Worm (Caenorhabditis elegans) whole organism, L2 larva: ENCODE measurements around the gene rpl-43.

Source experiments
- ama-1 ChIP-seq: fragments of 150-350 bp; optimal IDR thresholded peaks from 2 replicates; lab custom pipeline; 2018; ENCODE audit warnings: inconsistent platforms
- elt-3 ChIP-seq: sonication (generic microtip); optimal IDR thresholded peaks from 2 replicates; lab custom pipeline; 2017; ENCODE audit warnings: missing biosample characterization, missing genetic modification characterization
- lin-13 ChIP-seq: fragments of 150-350 bp; optimal IDR thresholded peaks from 2 replicates; lab custom pipeline; 2014; ENCODE audit warnings: missing biosample characterization, missing genetic modification reagents, missing genetic modification characterization
- mab-5 ChIP-seq: fragments of 150-350 bp; optimal IDR thresholded peaks from 2 replicates; lab custom pipeline; 2014; ENCODE audit warnings: missing biosample characterization, missing genetic modification characterization
- nhr-10 ChIP-seq: sonication (generic microtip); optimal IDR thresholded peaks from 2 replicates; lab custom pipeline; 2017; ENCODE audit warnings: missing biosample characterization, missing genetic modification characterization
- unc-62 ChIP-seq: fragments of 150-350 bp; optimal IDR thresholded peaks from 2 replicates; lab custom pipeline; 2014; ENCODE audit warnings: missing biosample characterization, missing genetic modification reagents, missing genetic modification characterization
- ztf-1 ChIP-seq: fragments of 200-800 bp; sonication (Bioruptor generic); conservative IDR thresholded peaks from 2 replicates; pipeline ENCODE4 v1.3.6; 2022; ENCODE audit warnings: missing genetic modification characterization, missing compliant biosample characterization

- TF ChIP-seq nhr-10 (tag; lab: Kevin White, UChicago) (no peak), lin-13 (no peak), elt-3 (tag; lab: Kevin White, UChicago) (no peak), unc-62 (no peak), ama-1 (lab: Kevin White, UChicago) (no peak), ztf-1 (GFP tag; lab: Robert Waterston, UW) (no peak), mab-5 (tag; lab: Kevin White, UChicago) (no peak)
Measured at ce11 chrII:14178233-14178969, 23.3 kb downstream of the rpl-43 start, which contains the start of gene efhd-1.
